Worm (Caenorhabditis elegans): Measurements from ENCODE around the gene ZK632.2.

ZK632.2 gene

DNA sequence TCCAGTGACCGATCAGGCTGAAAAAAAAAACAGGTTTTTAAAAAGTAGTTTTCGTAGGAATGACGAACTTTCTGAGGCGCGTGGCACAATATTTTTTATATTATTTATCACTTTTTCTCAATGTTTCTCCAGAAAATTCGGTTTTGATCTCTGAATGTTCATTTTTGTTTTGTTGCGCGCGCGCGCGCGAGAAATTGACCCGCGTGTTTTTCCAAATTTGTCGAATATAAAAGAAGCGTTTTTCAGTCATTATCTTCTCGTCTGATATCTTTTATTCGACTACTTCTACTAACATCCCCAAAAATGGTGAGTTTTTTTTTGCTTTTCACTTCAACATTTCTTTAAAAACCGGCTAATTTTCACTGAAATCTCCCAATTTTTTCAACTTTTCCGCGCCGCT is 40.1 kb upstream of the ZK632.2 start, which contains the start of gene rmd-1:
TSS of gene rmd-1 (plus strand) at position 247 of the 400 bp plus-strand sequence.
- no peak for TF ChIP-seq mec-3 (tag; optimal IDR thresholded peaks at IDR 0.05; ENCODE audit: borderline replicate concordance)
- TF ChIP-seq ceh-18 (tag; optimal IDR thresholded peaks at IDR 0.05), result no peak
- TF ChIP-seq fkh-10 (GFP tag; optimal IDR thresholded peaks at IDR 0.05), result no peak
- TF ChIP-seq K02D7.2 (tag; optimal IDR thresholded peaks at IDR 0.05), result no peak
- TF ChIP-seq ets-4 (tag; optimal IDR thresholded peaks at IDR 0.05), result no peak
- TF ChIP-seq pros-1 (tag; optimal IDR thresholded peaks at IDR 0.05), result no peak
- TF ChIP-seq tbx-2 (tag; optimal IDR thresholded peaks at IDR 0.05), result no peak
- no peak for TF ChIP-seq ceh-24 (tag; optimal IDR thresholded peaks at IDR 0.05)
- TF ChIP-seq ceh-6 (GFP tag; optimal IDR thresholded peaks at IDR 0.05), result no peak
- no peak for TF ChIP-seq ceh-19 (GFP tag; optimal IDR thresholded peaks at IDR 0.05)
- TF ChIP-seq unc-55 (GFP tag; optimal IDR thresholded peaks at IDR 0.05), result no peak
- TF ChIP-seq T23F11.4 (GFP tag; optimal IDR thresholded peaks at IDR 0.05), result no peak
- TF ChIP-seq unc-42 (tag; optimal IDR thresholded peaks at IDR 0.05), result no peak
- TF ChIP-seq npax-4 (tag; optimal IDR thresholded peaks at IDR 0.05), result no peak
- no peak for TF ChIP-seq lin-11 (tag; optimal IDR thresholded peaks at IDR 0.05)
- no peak for TF ChIP-seq rnt-1 (tag; optimal IDR thresholded peaks at IDR 0.05)

ce11 chrIII:9760184-9760583 is 38.7 kb upstream of the ZK632.2 start:
- TF ChIP-seq mec-3 (tag; optimal IDR thresholded peaks at IDR 0.05; ENCODE audit: borderline replicate concordance), result no peak
- TF ChIP-seq sdc-2 (tag; optimal IDR thresholded peaks at IDR 0.05), result no peak
- no peak for TF ChIP-seq ztf-16 (tag; optimal IDR thresholded peaks at IDR 0.05)
- TF ChIP-seq nfya-1 (tag; optimal IDR thresholded peaks at IDR 0.05), result no peak

DNA sequence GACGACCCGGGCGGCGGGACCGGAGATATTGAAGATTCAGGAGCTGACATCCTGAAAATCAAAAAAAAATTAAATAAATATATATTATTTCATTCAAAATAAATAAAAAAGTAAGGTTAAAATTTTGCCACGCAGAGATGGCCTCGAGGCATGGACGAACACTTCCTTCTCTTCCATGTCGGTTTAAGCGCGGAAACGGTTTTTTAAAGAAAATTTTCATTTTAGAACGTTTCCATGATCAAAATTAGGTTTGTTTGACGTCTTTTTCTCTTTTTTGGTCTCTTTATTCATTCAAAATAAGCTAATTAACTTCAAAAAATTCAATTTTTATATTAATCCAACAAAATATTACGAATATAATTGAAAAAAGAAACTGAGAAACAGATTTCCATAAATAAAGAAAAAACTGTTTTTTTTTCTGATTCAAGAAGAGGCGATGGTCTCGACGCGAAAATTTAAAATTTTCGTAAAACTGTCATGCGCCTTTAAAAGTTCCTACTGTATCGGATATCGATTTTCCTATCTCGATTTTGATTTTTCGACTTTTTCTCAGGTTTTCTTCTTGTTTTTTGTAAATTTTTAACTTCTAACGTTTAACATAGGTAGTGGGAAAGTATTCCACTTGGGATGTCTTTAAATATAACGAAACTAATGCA is 36.7 kb upstream of the ZK632.2 start, which contains the start of gene gcc-2:
TSS of gene gcc-2 (minus strand) at position 51 of the 656 bp plus-strand sequence.
- TF ChIP-seq C08G9.2 (tag; optimal IDR thresholded peaks at IDR 0.05) (no peak), eyg-1 (tag; optimal IDR thresholded peaks at IDR 0.05) (no peak), ceh-31 (tag; optimal IDR thresholded peaks at IDR 0.05) (no peak), hlh-13 (GFP tag; optimal IDR thresholded peaks at IDR 0.05) (no peak), syd-9 (tag; optimal IDR thresholded peaks at IDR 0.05) (no peak), Y22D7AL.16 (tag; optimal IDR thresholded peaks at IDR 0.05) (no peak), ceh-2 (tag; optimal IDR thresholded peaks at IDR 0.05) (no peak), ceh-18 (tag; optimal IDR thresholded peaks at IDR 0.05) (no peak), ceh-19 (GFP tag; optimal IDR thresholded peaks at IDR 0.05) (no peak), unc-3 (GFP tag; conservative IDR thresholded peaks at IDR 0.05) (no peak), unc-3 (tag; optimal IDR thresholded peaks at IDR 0.05) (no peak), F13H6.1 (tag; optimal IDR thresholded peaks at IDR 0.05) (no peak), nhr-232 (tag; optimal IDR thresholded peaks at IDR 0.05) (no peak), ceh-9 (tag; optimal IDR thresholded peaks at IDR 0.05) (no peak), ceh-45 (GFP tag; IDR thresholded peaks at IDR 0.05) (no peak), unc-86 (tag; optimal IDR thresholded peaks at IDR 0.05) (no peak), sox-2 (GFP tag; IDR thresholded peaks at IDR 0.05) (no peak), pqm-1 (tag; optimal IDR thresholded peaks at IDR 0.05) (no peak), madf-2 (tag; optimal IDR thresholded peaks at IDR 0.05) (no peak), ttx-3 (tag; optimal IDR thresholded peaks at IDR 0.05) (no peak)

ce11 chrIII:9764718-9765117 is 34.2 kb upstream of the ZK632.2 start:
- TF ChIP-seq pha-4 (tag; optimal IDR thresholded peaks at IDR 0.05) (no peak), fax-1 (tag; optimal IDR thresholded peaks at IDR 0.05) (no peak), ceh-30 (tag; optimal IDR thresholded peaks at IDR 0.05) (no peak), ceh-14 (tag; optimal IDR thresholded peaks at IDR 0.05) (no peak), madf-2 (tag; optimal IDR thresholded peaks at IDR 0.05) (no peak), lin-11 (tag; optimal IDR thresholded peaks at IDR 0.05) (no peak), gmeb-2 (tag; optimal IDR thresholded peaks at IDR 0.05) (no peak), npax-4 (tag; optimal IDR thresholded peaks at IDR 0.05) (no peak), che-1 (tag; optimal IDR thresholded peaks at IDR 0.05) (no peak), unc-86 (tag; optimal IDR thresholded peaks at IDR 0.05) (no peak), ceh-48 (tag; optimal IDR thresholded peaks at IDR 0.05) (no peak), ceh-9 (tag; optimal IDR thresholded peaks at IDR 0.05) (no peak), zip-5 (tag; optimal IDR thresholded peaks at IDR 0.05) (no peak), ama-1 (optimal IDR thresholded peaks at IDR 0.05) (no peak), elt-4 (tag; optimal IDR thresholded peaks at IDR 0.05) (no peak), ceh-24 (tag; optimal IDR thresholded peaks at IDR 0.05) (no peak), fkh-10 (GFP tag; optimal IDR thresholded peaks at IDR 0.05) (no peak), ttx-3 (tag; optimal IDR thresholded peaks at IDR 0.05) (no peak), dmd-4 (tag; optimal IDR thresholded peaks at IDR 0.05; ENCODE audit: borderline replicate concordance) (no peak)
